Fruit fly (Drosophila melanogaster): Measurements from ENCODE around the gene Ada2b.

dm6 chr3R:8284234-8284633 is 43.9 kb upstream of the Ada2b start:
- TF ChIP-seq dl (GFP tag; optimal IDR thresholded peaks at IDR 0.05; ENCODE audit: insufficient read depth in 1 of 2, partially characterized antibody in 2 of 2): no peak
- TF ChIP-seq OdsH (GFP tag; optimal IDR thresholded peaks at IDR 0.05): no peak
- TF ChIP-seq Vsx2 (GFP tag; optimal IDR thresholded peaks at IDR 0.05; ENCODE audit: partially characterized antibody): no peak
- no peak for TF ChIP-seq h (GFP tag; optimal IDR thresholded peaks at IDR 0.05)
- no peak for TF ChIP-seq Myc (optimal IDR thresholded peaks at IDR 0.05)
- no peak for TF ChIP-seq CG32264 (GFP tag; optimal IDR thresholded peaks at IDR 0.05)
- TF ChIP-seq Hr78 (GFP tag; optimal IDR thresholded peaks at IDR 0.05): no peak
